Fruit fly (Drosophila melanogaster) whole organism, wandering third instar larva: ENCODE data around the gene CG13314.

Experiments used
- Abd-B ChIP-seq: fragments of >200 bp; optimal IDR thresholded peaks from 2 replicates; lab custom pipeline; 2017; ENCODE audit warnings: missing biosample characterization, missing genetic modification characterization
- CG32264 ChIP-seq: fragments of 200-800 bp; sonication (Bioruptor generic); optimal IDR thresholded peaks from 2 replicates; lab custom pipeline; 2016; ENCODE audit warnings: missing biosample characterization, missing genetic modification characterization
- CG9705 ChIP-seq: fragments of 200-800 bp; sonication (Bioruptor generic); optimal IDR thresholded peaks from 2 replicates; lab custom pipeline; 2018; ENCODE audit warnings: missing biosample characterization, mild to moderate bottlenecking, missing genetic modification characterization
- Dfd ChIP-seq: fragments of >200 bp; optimal IDR thresholded peaks from 2 replicates; lab custom pipeline; 2017; ENCODE audit warnings: missing biosample characterization, missing genetic modification characterization
- Dif ChIP-seq: fragments of 200-275, 200-300 bp; sonication (Bioruptor generic); optimal IDR thresholded peaks from 2 replicates; lab custom pipeline; 2018; ENCODE audit warnings: missing biosample characterization, missing genetic modification characterization; ENCODE audit not compliant: partially characterized antibody
- GATAd ChIP-seq: sonication (Bioruptor generic); optimal IDR thresholded peaks from 2 replicates; lab custom pipeline; 2016; ENCODE audit warnings: missing biosample characterization, missing genetic modification characterization
- HLH106 ChIP-seq: fragments of 200-800 bp; optimal IDR thresholded peaks from 3 replicates; lab custom pipeline; 2019; ENCODE audit warnings: missing biosample characterization, mild to moderate bottlenecking, missing genetic modification characterization, moderate library complexity
- Hnf4 ChIP-seq: fragments of 200-800 bp; sonication (Bioruptor generic); optimal IDR thresholded peaks from 2 replicates; lab custom pipeline; 2016; ENCODE audit warnings: missing biosample characterization, mild to moderate bottlenecking, missing genetic modification characterization
- Hr78 ChIP-seq: fragments of >200 bp; optimal IDR thresholded peaks from 2 replicates; lab custom pipeline; 2017; ENCODE audit warnings: missing biosample characterization, missing genetic modification characterization
- Hr83 ChIP-seq: fragments of 200-300 bp; sonication (Bioruptor generic); optimal IDR thresholded peaks from 2 replicates; lab custom pipeline; 2016; ENCODE audit warnings: missing biosample characterization, mild to moderate bottlenecking, missing genetic modification characterization, moderate library complexity; ENCODE audit not compliant: poor library complexity, severe bottlenecking
- Jra ChIP-seq: sonication (Bioruptor generic); optimal IDR thresholded peaks from 2 replicates; lab custom pipeline; 2016; ENCODE audit warnings: missing biosample characterization, missing genetic modification characterization
- Mio ChIP-seq: sonication (Bioruptor generic); optimal IDR thresholded peaks from 2 replicates; lab custom pipeline; 2016; ENCODE audit warnings: missing biosample characterization, missing genetic modification characterization
- N ChIP-seq: fragments of >200 bp; optimal IDR thresholded peaks from 2 replicates; lab custom pipeline; 2018; ENCODE audit warnings: missing biosample characterization, missing external identifiers, missing genetic modification characterization
- OdsH ChIP-seq: fragments of 200-800 bp; sonication (Bioruptor generic); optimal IDR thresholded peaks from 2 replicates; lab custom pipeline; 2016; ENCODE audit warnings: missing biosample characterization, mild to moderate bottlenecking, missing genetic modification characterization
- Rel ChIP-seq, 2 experiments: fragments of 200-800 bp; sonication (Bioruptor generic) in 1 of 2; optimal IDR thresholded peaks; 2 replicates in 1 of 2; 3 replicates in 1 of 2; lab custom pipeline; 2016 to 2019; ENCODE audit warnings: mild to moderate bottlenecking in 2 of 2, missing biosample characterization in 2 of 2, missing genetic modification characterization in 2 of 2, moderate library complexity in 1 of 2
- Sp1 ChIP-seq: fragments of 200-800 bp; sonication (Bioruptor generic); optimal IDR thresholded peaks from 3 replicates; lab custom pipeline; 2019; ENCODE audit warnings: missing biosample characterization, mild to moderate bottlenecking, missing genetic modification characterization, moderate library complexity
- Vsx2 ChIP-seq: fragments of 200-300, 225-300 bp; sonication (Bioruptor generic); optimal IDR thresholded peaks from 2 replicates; lab custom pipeline; 2018; ENCODE audit warnings: missing biosample characterization, missing genetic modification characterization; ENCODE audit not compliant: partially characterized antibody
- br ChIP-seq: fragments of 200-800 bp; sonication (Bioruptor generic); optimal IDR thresholded peaks from 2 replicates; lab custom pipeline; 2016; ENCODE audit warnings: missing biosample characterization, missing genetic modification characterization
- brk ChIP-seq: fragments of 200-800 bp; sonication (Bioruptor generic); optimal IDR thresholded peaks from 2 replicates; lab custom pipeline; 2016; ENCODE audit warnings: missing biosample characterization, mild to moderate bottlenecking, missing genetic modification characterization
- dl ChIP-seq, 2 experiments: fragments of 175-275, 200-275 bp in 1 of 2; fragments of 200-275 bp in 1 of 2; sonication (Bioruptor generic); optimal IDR thresholded peaks; lab custom pipeline; 2018; ENCODE audit warnings: mild to moderate bottlenecking in 2 of 2, missing biosample characterization in 2 of 2, missing genetic modification characterization in 2 of 2, moderate library complexity in 2 of 2; ENCODE audit not compliant: partially characterized antibody in 2 of 2, insufficient read depth in 1 of 2
- dsf ChIP-seq: sonication (Bioruptor generic); optimal IDR thresholded peaks from 2 replicates; lab custom pipeline; 2016; ENCODE audit warnings: missing biosample characterization, missing genetic modification characterization, borderline replicate concordance
- ey ChIP-seq: fragments of 200-800 bp; sonication (Bioruptor generic); optimal IDR thresholded peaks from 2 replicates; lab custom pipeline; 2016; ENCODE audit warnings: missing biosample characterization, missing genetic modification characterization
- jim ChIP-seq: fragments of 175-275, 200-325 bp; sonication (Bioruptor generic); optimal IDR thresholded peaks from 2 replicates; lab custom pipeline; 2016; ENCODE audit warnings: missing biosample characterization, mild to moderate bottlenecking, missing genetic modification characterization
- rgr ChIP-seq: fragments of 200-800 bp; sonication (Bioruptor generic); optimal IDR thresholded peaks from 3 replicates; lab custom pipeline; 2016; ENCODE audit warnings: missing biosample characterization, mild to moderate bottlenecking, missing genetic modification characterization
- sage ChIP-seq: fragments of 200-800 bp; sonication (Bioruptor generic); optimal IDR thresholded peaks from 2 replicates; lab custom pipeline; 2016; ENCODE audit warnings: missing biosample characterization, mild to moderate bottlenecking, missing genetic modification characterization
- sv ChIP-seq: fragments of 200-800 bp; sonication (Bioruptor generic); optimal IDR thresholded peaks from 3 replicates; lab custom pipeline; 2016; ENCODE audit warnings: missing biosample characterization, missing genetic modification characterization
- tai ChIP-seq: sonication (Bioruptor generic); optimal IDR thresholded peaks from 2 replicates; lab custom pipeline; 2016; ENCODE audit warnings: missing biosample characterization, missing genetic modification characterization
- woc ChIP-seq: sonication (Bioruptor generic); optimal IDR thresholded peaks from 2 replicates; lab custom pipeline; 2016; ENCODE audit warnings: missing biosample characterization, mild to moderate bottlenecking, missing genetic modification characterization

CG13314 gene

DNA sequence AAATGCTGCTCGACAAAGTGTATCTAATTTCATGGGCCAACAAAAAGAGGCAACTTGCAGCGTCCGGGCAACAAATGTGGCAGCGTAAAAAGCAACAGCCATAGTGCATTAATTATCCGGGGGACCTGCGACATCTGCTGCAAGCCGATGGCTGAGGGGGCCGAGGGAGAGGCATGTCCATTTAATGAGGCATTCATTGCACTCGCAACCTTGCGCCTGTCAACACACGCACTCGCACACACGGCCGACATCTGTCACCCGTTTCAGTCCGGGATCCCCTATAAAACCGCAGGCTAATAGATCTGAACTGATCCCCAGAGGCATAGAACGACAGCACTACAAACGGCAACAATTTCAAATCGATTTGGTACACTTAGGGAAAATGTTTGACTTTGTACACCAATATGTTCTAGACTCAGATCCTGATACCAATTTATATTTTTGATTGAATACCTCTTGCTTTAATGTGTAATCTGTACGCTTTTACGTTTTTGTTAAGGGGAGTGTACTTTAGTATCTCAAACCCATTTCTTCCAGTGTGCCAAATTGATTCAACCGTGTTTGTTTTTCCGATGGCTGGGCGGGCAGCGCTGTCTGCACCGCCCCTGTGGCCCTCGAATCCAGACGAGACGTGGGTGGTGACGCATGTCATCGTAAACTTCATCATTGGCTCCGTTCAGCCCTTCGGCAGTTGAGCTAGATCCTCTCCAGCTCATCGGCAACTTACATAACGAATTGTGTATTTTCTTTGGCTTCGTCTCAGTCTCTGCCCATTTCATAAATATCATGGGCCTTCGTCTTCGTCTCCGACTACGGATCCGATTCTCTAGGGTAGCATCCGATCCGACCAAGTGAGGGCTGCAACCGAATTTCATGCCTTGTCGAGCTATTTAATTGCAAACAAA, 30.1 kb downstream of the CG13314 start:
- no peak for TF ChIP-seq woc (GFP tag; lab: Kevin White, UChicago)
- peak; percentile 65 for TF ChIP-seq sv (GFP tag; lab: Kevin White, UChicago)

DNA sequence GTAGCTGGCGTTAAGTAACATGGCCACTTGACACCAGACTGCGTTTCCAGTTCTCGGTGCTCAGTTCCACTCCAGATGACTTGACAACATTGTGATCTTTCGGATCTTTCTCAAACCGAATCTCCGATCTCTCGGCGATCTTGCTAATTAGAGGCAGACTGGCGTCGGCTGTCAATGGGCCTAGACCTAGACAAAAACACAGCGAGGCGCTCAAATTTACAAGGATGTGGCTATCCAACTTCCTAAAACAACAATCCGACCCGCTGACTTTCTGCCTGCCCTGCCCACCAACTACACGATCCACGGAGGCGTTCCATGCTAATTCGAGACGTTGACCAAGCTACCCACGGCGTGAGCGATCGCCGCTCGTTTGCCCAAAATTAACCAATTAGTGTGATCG, 32.1 kb downstream of the CG13314 start:
- TF ChIP-seq woc (GFP tag; lab: Kevin White, UChicago) (no peak), Vsx2 (no peak), Jra (no peak), ey (GFP tag; lab: Kevin White, UChicago) (no peak), dsf (GFP tag; lab: Kevin White, UChicago) (no peak), Rel (GFP tag; optimal IDR thresholded peaks at IDR 0.05; lab: Kevin White, UChicago) (no peak), Rel (tag; optimal IDR thresholded peaks at IDR 0.05; lab: Kevin White, UChicago) (no peak), Sp1 (no peak), GATAd (GFP tag; lab: Kevin White, UChicago) (no peak), Hr78 (GFP tag; lab: Kevin White, UChicago) (no peak), sv (GFP tag; lab: Kevin White, UChicago) (no peak), br (GFP tag; lab: Kevin White, UChicago) (no peak), jim (GFP tag; lab: Kevin White, UChicago) (no peak), Dfd (GFP tag; lab: Kevin White, UChicago) (no peak), Abd-B (no peak), sage (no peak), CG9705 (no peak)

DNA sequence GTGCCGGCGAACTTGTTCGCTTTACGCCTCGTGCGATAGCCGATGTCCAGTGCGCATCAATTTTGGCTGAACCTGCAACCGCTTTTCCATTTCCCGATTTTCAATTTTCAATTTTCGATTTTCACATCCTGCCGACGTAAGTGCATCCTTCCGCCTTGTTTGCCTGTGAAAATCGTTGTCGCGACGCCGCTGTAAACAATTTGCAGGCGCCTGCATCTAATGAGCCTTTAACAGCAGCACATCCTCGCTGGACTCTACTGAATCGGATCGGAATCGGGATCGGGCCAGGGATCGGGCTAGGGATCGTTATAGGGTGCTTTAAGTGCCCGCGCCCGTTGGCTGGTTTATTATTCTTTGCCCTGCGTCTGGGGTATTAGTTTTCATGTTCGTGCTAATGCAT, 35.8 kb downstream of the CG13314 start:
- TF ChIP-seq HLH106, result no peak
- no peak for TF ChIP-seq dl (GFP tag; optimal IDR thresholded peaks at IDR 0.05; lab: Kevin White, UChicago; ENCODE audit: insufficient read depth in 1 of 2, partially characterized antibody in 2 of 2)
- TF ChIP-seq brk (GFP tag; lab: Kevin White, UChicago), result no peak
- TF ChIP-seq Abd-B, result no peak
- TF ChIP-seq CG32264 (GFP tag; lab: Kevin White, UChicago), result no peak
- no peak for TF ChIP-seq rgr (GFP tag; lab: Kevin White, UChicago)
- no peak for TF ChIP-seq Hnf4 (GFP tag; lab: Kevin White, UChicago)
- TF ChIP-seq sv (GFP tag; lab: Kevin White, UChicago), result no peak
- no peak for TF ChIP-seq jim (GFP tag; lab: Kevin White, UChicago)
- TF ChIP-seq N (GFP tag; lab: Kevin White, UChicago), result no peak
- TF ChIP-seq Mio (GFP tag; lab: Kevin White, UChicago), result no peak
- no peak for TF ChIP-seq tai (GFP tag; lab: Kevin White, UChicago)
- TF ChIP-seq OdsH (GFP tag; lab: Kevin White, UChicago), result no peak

DNA sequence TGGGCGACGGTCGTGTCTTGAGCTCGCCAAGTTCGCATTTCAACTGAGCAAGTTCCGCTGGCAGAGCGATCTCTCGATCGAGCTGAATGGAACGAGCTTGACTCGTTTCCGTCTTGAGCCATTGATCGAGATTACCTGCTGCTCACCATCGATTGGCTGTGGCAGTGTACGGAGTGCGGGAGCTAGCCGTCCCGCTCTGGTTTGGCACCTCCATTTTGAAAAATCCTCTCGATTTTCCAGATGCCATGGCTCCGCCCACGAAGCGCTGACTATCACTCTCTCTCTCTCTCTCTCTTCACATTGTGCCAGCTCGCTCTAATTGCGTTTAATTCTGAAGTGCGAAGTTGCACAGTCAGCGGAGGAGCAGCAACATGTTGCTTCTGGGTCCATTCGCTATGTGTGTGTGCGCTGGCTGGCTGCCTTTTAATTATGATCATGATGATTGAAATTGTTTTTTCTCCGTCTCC, 37.6 kb downstream of the CG13314 start, which contains the start of gene Doc2:
Gene Doc2 (minus strand): TSS at position 51 of the 467 bp plus-strand sequence.
- peak; percentile 24 for TF ChIP-seq Dif (GFP tag; lab: Kevin White, UChicago)
- no peak for TF ChIP-seq Hr83 (GFP tag; lab: Kevin White, UChicago)
- TF ChIP-seq CG32264 (GFP tag; lab: Kevin White, UChicago), result no peak
- no peak for TF ChIP-seq Mio (GFP tag; lab: Kevin White, UChicago)
- peak in 1 of 2 experiments; percentile 23 for TF ChIP-seq dl (GFP tag; optimal IDR thresholded peaks at IDR 0.05; lab: Kevin White, UChicago; ENCODE audit: insufficient read depth in 1 of 2, partially characterized antibody in 2 of 2)
